Fruit fly (Drosophila melanogaster) whole organism, adult: ENCODE results near the gene RhoBTB.

Experiments used
- CG11617 ChIP-seq: fragments of 200-800 bp; sonication (Bioruptor generic); optimal IDR thresholded peaks from 2 replicates; lab custom pipeline; 2017; ENCODE audit warnings: mild to moderate bottlenecking, missing biosample characterization, missing genetic modification reagents, missing genetic modification characterization
- Crg-1 ChIP-seq: fragments of 200-800 bp; sonication (Bioruptor generic); optimal IDR thresholded peaks from 2 replicates; lab custom pipeline; 2016; ENCODE audit warnings: missing biosample characterization, missing genetic modification characterization

- TF ChIP-seq CG11617 (no peak), Crg-1 (GFP tag; lab: Kevin White, UChicago) (no peak)
These were observed 49.8 kb downstream of the RhoBTB start, which contains the start of gene CG5282 for dm6 chr3L:20425888-20426287.
